Worm (Caenorhabditis elegans): ENCODE results near the gene Y102A5C.4.

DNA sequence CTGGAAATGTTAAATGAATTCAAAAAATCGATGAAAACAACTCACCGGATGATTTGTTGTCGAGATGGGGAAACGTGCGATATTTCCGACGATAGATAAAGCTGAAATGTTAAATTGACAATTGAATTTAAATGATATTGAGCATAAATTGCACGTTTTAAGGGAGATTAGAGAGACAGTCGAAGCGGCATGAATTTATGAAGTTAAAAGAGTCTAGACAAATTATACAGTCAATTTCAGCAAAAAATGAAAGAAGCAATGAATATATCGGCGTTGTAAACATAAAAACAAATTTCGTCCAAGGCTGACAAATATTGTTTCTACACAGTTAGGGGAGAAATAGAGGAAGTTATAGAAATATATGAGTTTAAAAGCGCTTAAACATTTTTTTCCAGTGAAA lies 5.3 kb downstream of the Y102A5C.4 start, which contains the start of gene Y102A5C.36:
- TF ChIP-seq pha-4 (tag; optimal IDR thresholded peaks at IDR 0.05) (no peak), fkh-10 (GFP tag; optimal IDR thresholded peaks at IDR 0.05) (no peak), C38D4.7 (GFP tag; optimal IDR thresholded peaks at IDR 0.05) (no peak), mec-3 (tag; optimal IDR thresholded peaks at IDR 0.05; ENCODE audit: borderline replicate concordance) (no peak), nhr-11 (tag; optimal IDR thresholded peaks at IDR 0.05) (no peak), unc-55 (GFP tag; optimal IDR thresholded peaks at IDR 0.05) (no peak), hlh-15 (tag; optimal IDR thresholded peaks at IDR 0.05) (no peak), hlh-30 (tag; optimal IDR thresholded peaks at IDR 0.05; ENCODE audit: insufficient read depth) (no peak), ceh-48 (tag; optimal IDR thresholded peaks at IDR 0.05) (no peak), sox-4 (tag; optimal IDR thresholded peaks at IDR 0.05) (no peak), tbx-7 (tag; optimal IDR thresholded peaks at IDR 0.05) (no peak), pat-9 (tag; optimal IDR thresholded peaks at IDR 0.05) (no peak), ets-4 (tag; optimal IDR thresholded peaks at IDR 0.05) (no peak), unc-86 (tag; optimal IDR thresholded peaks at IDR 0.05) (no peak)

All from whole organism, late embryonic.